Worm (Caenorhabditis elegans) whole organism, L3 larva: ENCODE measurements around the gene F35D11.4.
A peak's percentile ranks its signal among the peaks of the same experiment; 100 is the strongest.

Source experiments
- ZK546.5 ChIP-seq: sonication (generic microtip); optimal IDR thresholded peaks from 2 replicates; lab custom pipeline; 2017; ENCODE audit warnings: missing biosample characterization, missing genetic modification characterization
- egl-27 ChIP-seq: sonication (generic microtip); optimal IDR thresholded peaks from 4 replicates; lab custom pipeline; 2017; ENCODE audit warnings: missing biosample characterization, missing genetic modification reagents, missing genetic modification characterization
- fkh-10 ChIP-seq: sonication (generic microtip); optimal IDR thresholded peaks from 2 replicates; lab custom pipeline; 2017; ENCODE audit warnings: missing biosample characterization, missing genetic modification reagents, missing genetic modification characterization
- fos-1 ChIP-seq: fragments of 150-350 bp; optimal IDR thresholded peaks from 2 replicates; lab custom pipeline; 2014; ENCODE audit warnings: missing biosample characterization, missing genetic modification characterization
- lin-15B ChIP-seq: fragments of 150-350 bp; optimal IDR thresholded peaks from 2 replicates; lab custom pipeline; 2014; ENCODE audit warnings: missing biosample characterization, missing genetic modification characterization
- lin-39 ChIP-seq: fragments of 150-350 bp; optimal IDR thresholded peaks from 2 replicates; lab custom pipeline; 2018; ENCODE audit warnings: missing biosample characterization, missing genetic modification reagents, missing genetic modification characterization
- nfya-1 ChIP-seq: sonication (generic microtip); optimal IDR thresholded peaks from 2 replicates; lab custom pipeline; 2017; ENCODE audit warnings: missing genetic modification characterization, mild to moderate bottlenecking, missing compliant biosample characterization, antibody characterized with exemption, moderate library complexity; ENCODE audit not compliant: insufficient read depth
- nhr-237 ChIP-seq: fragments of 150-350 bp; optimal IDR thresholded peaks from 2 replicates; lab custom pipeline; 2014; ENCODE audit warnings: missing biosample characterization, missing genetic modification characterization
- nhr-76 ChIP-seq: fragments of 150-350 bp; sonication (generic microtip); optimal IDR thresholded peaks from 5 replicates; lab custom pipeline; 2014; ENCODE audit warnings: missing biosample characterization, missing genetic modification characterization
- nhr-77 ChIP-seq: fragments of 150-350 bp; optimal IDR thresholded peaks from 2 replicates; lab custom pipeline; 2014; ENCODE audit warnings: missing biosample characterization, missing genetic modification characterization
- pha-4 ChIP-seq: fragments of 150-350 bp; optimal IDR thresholded peaks from 2 replicates; lab custom pipeline; 2014; ENCODE audit warnings: missing biosample characterization, missing genetic modification reagents, missing genetic modification characterization
- unc-39 ChIP-seq: sonication (generic microtip); optimal IDR thresholded peaks from 4 replicates; lab custom pipeline; 2017; ENCODE audit warnings: missing biosample characterization, missing genetic modification characterization
- ztf-11 ChIP-seq: fragments of 150-350 bp; optimal IDR thresholded peaks from 2 replicates; lab custom pipeline; 2014; ENCODE audit warnings: missing biosample characterization, missing genetic modification characterization

DNA sequence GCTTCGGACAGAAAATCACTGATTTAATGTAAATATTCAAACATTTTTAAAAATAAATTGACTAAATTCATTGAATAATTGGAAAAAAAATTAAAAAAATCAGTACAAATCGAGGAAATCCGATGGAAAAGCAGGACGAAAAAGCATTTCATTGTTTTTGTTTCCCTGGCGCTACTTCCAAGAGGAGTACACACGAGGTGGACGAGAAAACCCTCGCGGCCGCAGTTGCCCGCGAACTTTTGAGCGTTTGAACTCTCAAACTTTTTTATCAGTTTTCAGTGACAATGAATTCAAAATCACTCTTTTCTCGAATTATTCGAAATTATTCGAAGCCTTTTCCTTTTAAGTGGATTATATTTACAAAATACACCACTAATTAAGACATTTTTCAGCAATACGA, at the start of gene F35D11.4:
- TF ChIP-seq nfya-1 = peak; percentile 73
- TF ChIP-seq ztf-11 (tag; lab: Kevin White, UChicago) = no peak
- TF ChIP-seq egl-27 (tag; lab: Kevin White, UChicago) = no peak
- no peak for TF ChIP-seq nhr-237 (tag; lab: Kevin White, UChicago)
- TF ChIP-seq unc-39 (tag; lab: Kevin White, UChicago) = no peak
- TF ChIP-seq fkh-10 (GFP tag; lab: Kevin White, UChicago) = no peak
- no peak for TF ChIP-seq nhr-76 (tag; lab: Kevin White, UChicago)
- no peak for TF ChIP-seq nhr-77 (tag; lab: Kevin White, UChicago)
- TF ChIP-seq lin-15B (tag; lab: Kevin White, UChicago) = peak; percentile 89
- peak; percentile 72 for TF ChIP-seq pha-4 (tag; lab: Kevin White, UChicago)
- no peak for TF ChIP-seq fos-1 (tag; lab: Kevin White, UChicago)
- TF ChIP-seq ZK546.5 (tag; lab: Kevin White, UChicago) = no peak
- peak; percentile 18 for TF ChIP-seq lin-39 (tag; lab: Kevin White, UChicago)
